Worm (Caenorhabditis elegans): ENCODE data around the gene Y39E4B.10.

DNA sequence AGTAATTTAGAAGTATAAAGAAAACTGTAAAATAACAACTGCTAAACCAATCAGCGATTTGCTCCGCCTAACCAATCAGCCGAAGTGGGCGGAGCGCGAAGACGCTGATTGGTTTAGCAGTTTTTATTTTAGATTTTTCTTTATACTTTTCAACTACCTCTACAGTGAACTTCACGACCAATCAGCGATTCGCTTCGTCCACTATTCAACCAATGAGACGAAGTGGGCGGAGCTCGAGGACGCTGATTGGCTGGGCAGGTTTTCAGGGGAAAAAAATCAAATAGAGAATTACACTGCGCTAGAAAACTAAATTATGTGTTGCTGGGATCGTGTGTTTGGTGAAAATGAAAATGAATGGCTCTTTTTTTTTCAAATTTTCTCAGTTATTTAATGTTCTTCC is 49.2 kb upstream of the Y39E4B.10 start:
- TF ChIP-seq dao-5 (tag; optimal IDR thresholded peaks at IDR 0.05) (no peak), him-1 (tag; optimal IDR thresholded peaks at IDR 0.05) (no peak)

All from whole organism, L4/young adult.